Fruit fly (Drosophila melanogaster): ENCODE data around the gene CG5114.

DNA sequence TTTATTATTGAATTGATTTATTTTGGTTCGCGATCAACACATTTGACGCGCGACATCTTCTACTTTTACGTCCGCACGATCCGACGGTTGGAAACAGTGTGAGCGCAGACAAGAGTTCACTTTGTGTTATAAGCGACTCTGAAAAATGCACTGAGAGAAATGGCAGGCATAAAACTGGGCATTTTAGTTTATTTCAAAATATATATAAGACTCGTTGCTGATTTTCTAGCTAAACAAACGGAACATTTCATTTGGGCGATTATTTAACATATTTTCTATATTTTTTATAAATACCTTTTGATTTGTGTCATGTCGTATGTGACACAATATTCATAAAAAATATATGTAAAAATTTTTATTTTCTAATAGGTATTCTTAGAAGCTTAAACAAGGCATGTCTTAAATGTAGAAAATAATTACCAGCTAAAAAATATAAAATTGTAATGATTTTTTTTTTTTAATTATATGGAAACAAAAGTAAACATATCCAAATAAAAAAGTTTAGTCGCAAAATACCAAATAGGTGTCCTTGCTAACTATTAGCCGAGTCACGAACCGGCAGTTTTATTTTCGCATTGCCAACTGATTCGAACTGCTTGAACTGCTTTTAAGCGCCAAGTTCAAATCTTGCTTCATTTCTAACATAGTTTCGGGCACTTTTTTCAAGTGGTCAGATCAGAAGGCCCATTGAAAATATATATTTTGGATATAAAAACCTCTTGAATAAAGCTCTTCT, 31.5 kb downstream of the CG5114 start, which contains the start of gene Reck:
- TF ChIP-seq Snoo (tag; optimal IDR thresholded peaks at IDR 0.05) (peak; percentile 79), EcR (GFP tag; optimal IDR thresholded peaks at IDR 0.05) (peak; percentile 59), rn (GFP tag; IDR thresholded peaks at IDR 0.05) (peak; percentile 75), gl (tag; optimal IDR thresholded peaks at IDR 0.05) (peak; percentile 75), CG10348 (GFP tag; IDR thresholded peaks at IDR 0.05) (no peak)
